Worm (Caenorhabditis elegans) whole organism, young adult: Measurements from ENCODE around the gene idpa-3.

ENCODE experiments used
- F52B5.7 ChIP-seq: sonication (generic microtip); optimal IDR thresholded peaks from 2 replicates; lab custom pipeline; 2016; ENCODE audit warnings: mild to moderate bottlenecking, missing genetic modification characterization, missing compliant biosample characterization
- F55B11.4 ChIP-seq: sonication (generic microtip); optimal IDR thresholded peaks from 2 replicates; lab custom pipeline; 2016; ENCODE audit warnings: missing compliant biosample characterization, missing genetic modification characterization, borderline replicate concordance; ENCODE audit not compliant: insufficient read depth
- F57A8.1 ChIP-seq: fragments of 200-800 bp; sonication (Bioruptor generic); optimal IDR thresholded peaks from 2 replicates; lab custom pipeline; 2018; ENCODE audit warnings: mild to moderate bottlenecking, missing genetic modification characterization, moderate library complexity, missing compliant biosample characterization
- F57C9.4 ChIP-seq: sonication (generic microtip); optimal IDR thresholded peaks from 2 replicates; lab custom pipeline; 2017; ENCODE audit warnings: mild to moderate bottlenecking, missing genetic modification characterization, missing compliant biosample characterization
- ama-1 ChIP-seq, 3 experiments: fragments of 150-350 bp in 1 of 3; sonication (generic microtip) in 2 of 3; optimal IDR thresholded peaks; 2 replicates each; lab custom pipeline; 2014 to 2018; ENCODE audit warnings: missing biosample characterization in 2 of 3, missing genetic modification characterization in 2 of 3, missing genetic modification reagents in 2 of 3
- attf-5 ChIP-seq: fragments of 200-800 bp; sonication (Bioruptor generic); optimal IDR thresholded peaks from 2 replicates; lab custom pipeline; 2018; ENCODE audit warnings: mild to moderate bottlenecking, missing genetic modification characterization, missing compliant biosample characterization
- ccch-3 ChIP-seq: fragments of 200-800 bp; sonication (Bioruptor generic); optimal IDR thresholded peaks from 2 replicates; lab custom pipeline; 2018; ENCODE audit warnings: mild to moderate bottlenecking, missing genetic modification characterization, missing compliant biosample characterization
- ets-4 ChIP-seq: fragments of 200-800 bp; sonication (Bioruptor generic); optimal IDR thresholded peaks from 2 replicates; lab custom pipeline; 2018; ENCODE audit warnings: mild to moderate bottlenecking, missing genetic modification characterization, missing compliant biosample characterization
- lin-26 ChIP-seq: fragments of 200-800 bp; sonication (Bioruptor generic); IDR thresholded peaks from 2 replicates; pipeline ENCODE4 v1.3.6; 2022; ENCODE audit warnings: missing genetic modification reagents, missing genetic modification characterization, missing compliant biosample characterization
- nhr-90 ChIP-seq: sonication (generic microtip); optimal IDR thresholded peaks from 2 replicates; lab custom pipeline; 2016; ENCODE audit warnings: missing genotype, mild to moderate bottlenecking, missing genetic modification characterization, missing compliant biosample characterization
- sea-2 ChIP-seq: fragments of 200-800 bp; sonication (Bioruptor generic); IDR thresholded peaks from 2 replicates; pipeline ENCODE4 v1.3.6; 2022; ENCODE audit warnings: missing genetic modification characterization, missing compliant biosample characterization
- unc-62 ChIP-seq: fragments of 150-350 bp; optimal IDR thresholded peaks from 2 replicates; lab custom pipeline; 2014; ENCODE audit warnings: missing biosample characterization, missing genetic modification reagents, missing genetic modification characterization

- no peak for TF ChIP-seq unc-62 (GFP tag; lab: Kevin White, UChicago)
- TF ChIP-seq lin-26 (GFP tag; lab: Robert Waterston, UW), result no peak
- no peak for TF ChIP-seq attf-5 (GFP tag; lab: Kevin White, UChicago)
- no peak for TF ChIP-seq F52B5.7 (tag; lab: Kevin White, UChicago)
- no peak for TF ChIP-seq F57C9.4 (tag; lab: Kevin White, UChicago)
- no peak for TF ChIP-seq sea-2
- TF ChIP-seq nhr-90, result no peak
- TF ChIP-seq ccch-3 (GFP tag; lab: Kevin White, UChicago), result no peak
- TF ChIP-seq ets-4 (GFP tag; lab: Kevin White, UChicago), result no peak
- TF ChIP-seq F57A8.1, result no peak
- no peak for TF ChIP-seq F55B11.4
- no peak for TF ChIP-seq ama-1 (optimal IDR thresholded peaks at IDR 0.05; lab: Kevin White, UChicago)
- no peak for TF ChIP-seq ama-1 (GFP tag; optimal IDR thresholded peaks at IDR 0.05; lab: Kevin White, UChicago)
These were observed 28.7 kb upstream of the idpa-3 start, which contains the start of gene F41E7.7 for ce11 chrX:10307495-10307894.
